Worm (Caenorhabditis elegans): ENCODE measurements around the gene F32D8.2.

Gene F32D8.2

ce11 chrV:10901125-10901524 lies 17.5 kb downstream of the F32D8.2 start, which contains the start of gene spp-16:
TSS of gene spp-16 (minus strand) at chrV:10901303.
- TF ChIP-seq C38D4.7 (GFP tag; optimal IDR thresholded peaks at IDR 0.05) = no peak
- no peak for TF ChIP-seq ceh-9 (tag; optimal IDR thresholded peaks at IDR 0.05)
- TF ChIP-seq nhr-11 (tag; optimal IDR thresholded peaks at IDR 0.05) = no peak
- TF ChIP-seq pat-9 (tag; optimal IDR thresholded peaks at IDR 0.05) = no peak
- no peak for TF ChIP-seq ttx-3 (tag; optimal IDR thresholded peaks at IDR 0.05)
- TF ChIP-seq F13H6.1 (tag; optimal IDR thresholded peaks at IDR 0.05) = no peak
- no peak for TF ChIP-seq dve-1 (tag; optimal IDR thresholded peaks at IDR 0.05)
- no peak for TF ChIP-seq ceh-31 (tag; optimal IDR thresholded peaks at IDR 0.05)
- TF ChIP-seq hlh-8 (tag; optimal IDR thresholded peaks at IDR 0.05) = no peak

- no peak for TF ChIP-seq gmeb-2 (tag; optimal IDR thresholded peaks at IDR 0.05)
- no peak for TF ChIP-seq ceh-6 (GFP tag; optimal IDR thresholded peaks at IDR 0.05)
- no peak for TF ChIP-seq lin-11 (tag; optimal IDR thresholded peaks at IDR 0.05)
- TF ChIP-seq nfya-1 (tag; optimal IDR thresholded peaks at IDR 0.05) = no peak
- TF ChIP-seq eyg-1 (tag; optimal IDR thresholded peaks at IDR 0.05) = no peak
- no peak for TF ChIP-seq fkh-10 (GFP tag; optimal IDR thresholded peaks at IDR 0.05)
Measured at ce11 chrV:10902682-10903081, 19.1 kb downstream of the F32D8.2 start, which contains the start of gene F32D8.8. TSS of gene F32D8.8 (minus strand) at chrV:10902782.

- TF ChIP-seq ceh-6 (GFP tag; optimal IDR thresholded peaks at IDR 0.05) (no peak), unc-42 (tag; optimal IDR thresholded peaks at IDR 0.05) (peak; percentile 23)
Measured at ce11 chrV:10903748-10904147, 20.2 kb downstream of the F32D8.2 start, which contains the start of gene F32D8.15. TSS of gene F32D8.15 (plus strand) at chrV:10904048.

- TF ChIP-seq unc-42 (tag; optimal IDR thresholded peaks at IDR 0.05) = peak; percentile 58
- no peak for TF ChIP-seq elt-2 (tag; optimal IDR thresholded peaks at IDR 0.05)
- no peak for TF ChIP-seq C38D4.7 (GFP tag; optimal IDR thresholded peaks at IDR 0.05)
- TF ChIP-seq odd-2 (tag; optimal IDR thresholded peaks at IDR 0.05) = no peak
- peak; percentile 18 for TF ChIP-seq ceh-48 (tag; optimal IDR thresholded peaks at IDR 0.05)
- TF ChIP-seq ceh-31 (tag; optimal IDR thresholded peaks at IDR 0.05) = peak; percentile 9
- no peak for TF ChIP-seq fkh-10 (GFP tag; optimal IDR thresholded peaks at IDR 0.05)
- TF ChIP-seq ztf-16 (tag; optimal IDR thresholded peaks at IDR 0.05) = no peak
- TF ChIP-seq ceh-18 (tag; optimal IDR thresholded peaks at IDR 0.05) = no peak
- TF ChIP-seq ref-2 (tag; optimal IDR thresholded peaks at IDR 0.05) = no peak
- no peak for TF ChIP-seq unc-3 (GFP tag; conservative IDR thresholded peaks at IDR 0.05)
- no peak for TF ChIP-seq unc-3 (tag; optimal IDR thresholded peaks at IDR 0.05)
- no peak for TF ChIP-seq Y22D7AL.16 (tag; optimal IDR thresholded peaks at IDR 0.05)
- no peak for TF ChIP-seq ets-4 (tag; optimal IDR thresholded peaks at IDR 0.05)
Measured at ce11 chrV:10904795-10905194, 21.2 kb downstream of the F32D8.2 start.

- TF ChIP-seq C08G9.2 (tag; optimal IDR thresholded peaks at IDR 0.05) (no peak), pha-2 (tag; optimal IDR thresholded peaks at IDR 0.05) (no peak), zip-5 (tag; optimal IDR thresholded peaks at IDR 0.05) (no peak), ceh-6 (GFP tag; optimal IDR thresholded peaks at IDR 0.05) (no peak), C38D4.7 (GFP tag; optimal IDR thresholded peaks at IDR 0.05) (no peak), ttx-3 (tag; optimal IDR thresholded peaks at IDR 0.05) (no peak), tbx-2 (tag; optimal IDR thresholded peaks at IDR 0.05) (no peak), odd-2 (tag; optimal IDR thresholded peaks at IDR 0.05) (no peak), rnt-1 (tag; optimal IDR thresholded peaks at IDR 0.05) (no peak), ceh-18 (tag; optimal IDR thresholded peaks at IDR 0.05) (no peak), unc-86 (tag; optimal IDR thresholded peaks at IDR 0.05) (no peak), elt-2 (tag; optimal IDR thresholded peaks at IDR 0.05) (no peak), ets-4 (tag; optimal IDR thresholded peaks at IDR 0.05) (no peak)
Measured at ce11 chrV:10909071-10909470, 25.5 kb downstream of the F32D8.2 start, which contains the start of gene zzz-1. TSS of gene zzz-1 (minus strand) at chrV:10909171.

- TF ChIP-seq Y22D7AL.16 (tag; optimal IDR thresholded peaks at IDR 0.05) (no peak), rnt-1 (tag; optimal IDR thresholded peaks at IDR 0.05) (no peak), sdc-2 (tag; optimal IDR thresholded peaks at IDR 0.05) (no peak), sox-2 (GFP tag; IDR thresholded peaks at IDR 0.05) (no peak), ttx-3 (tag; optimal IDR thresholded peaks at IDR 0.05) (no peak), tbx-2 (tag; optimal IDR thresholded peaks at IDR 0.05) (no peak), ceh-2 (tag; optimal IDR thresholded peaks at IDR 0.05) (no peak), dve-1 (tag; optimal IDR thresholded peaks at IDR 0.05) (no peak)
Measured at ce11 chrV:10909959-10910358, 26.4 kb downstream of the F32D8.2 start.
